Worm (Caenorhabditis elegans) whole organism, L3 larva: Measurements from ENCODE around the gene Y57G7A.5.

Experiments
- ZK546.5 ChIP-seq: sonication (generic microtip); optimal IDR thresholded peaks from 2 replicates; lab custom pipeline; 2017; ENCODE audit warnings: missing biosample characterization, missing genetic modification characterization
- aly-2 ChIP-seq: fragments of 150-350 bp; optimal IDR thresholded peaks from 2 replicates; lab custom pipeline; 2014; ENCODE audit warnings: missing biosample characterization, missing genetic modification characterization
- ama-1 ChIP-seq: fragments of 150-350 bp; optimal IDR thresholded peaks from 2 replicates; lab custom pipeline; 2018
- ceh-28 ChIP-seq: fragments of 150-350 bp; optimal IDR thresholded peaks from 2 replicates; lab custom pipeline; 2014; ENCODE audit warnings: missing biosample characterization, missing genetic modification reagents, missing genetic modification characterization
- ceh-82 ChIP-seq: fragments of 150-350 bp; optimal IDR thresholded peaks from 2 replicates; lab custom pipeline; 2014; ENCODE audit warnings: missing biosample characterization, missing genetic modification characterization
- egl-27 ChIP-seq: sonication (generic microtip); optimal IDR thresholded peaks from 4 replicates; lab custom pipeline; 2017; ENCODE audit warnings: missing biosample characterization, missing genetic modification reagents, missing genetic modification characterization
- egl-5 ChIP-seq: fragments of 150-350 bp; optimal IDR thresholded peaks from 2 replicates; lab custom pipeline; 2017; ENCODE audit warnings: missing biosample characterization, missing genetic modification reagents, missing genetic modification characterization, inconsistent platforms
- elt-1 ChIP-seq: fragments of 150-350 bp; optimal IDR thresholded peaks from 2 replicates; lab custom pipeline; 2014; ENCODE audit warnings: missing biosample characterization, missing genetic modification characterization
- elt-2 ChIP-seq: sonication (generic microtip); optimal IDR thresholded peaks from 2 replicates; lab custom pipeline; 2016; ENCODE audit warnings: missing genetic modification reagents, mild to moderate bottlenecking, missing genetic modification characterization, missing compliant biosample characterization
- elt-3 ChIP-seq, 3 experiments: fragments of 150-350 bp in 1 of 3; sonication (generic microtip) in 2 of 3; optimal IDR thresholded peaks; 2 replicates in 2 of 3; 4 replicates in 1 of 3; lab custom pipeline; 2014 to 2017; ENCODE audit warnings: missing biosample characterization in 3 of 3, missing genetic modification characterization in 3 of 3
- fkh-10 ChIP-seq: sonication (generic microtip); optimal IDR thresholded peaks from 2 replicates; lab custom pipeline; 2017; ENCODE audit warnings: missing biosample characterization, missing genetic modification reagents, missing genetic modification characterization
- fkh-2 ChIP-seq: fragments of 150-350 bp; optimal IDR thresholded peaks from 2 replicates; lab custom pipeline; 2014; ENCODE audit warnings: missing biosample characterization, missing genetic modification reagents, missing genetic modification characterization
- fos-1 ChIP-seq: fragments of 150-350 bp; optimal IDR thresholded peaks from 2 replicates; lab custom pipeline; 2014; ENCODE audit warnings: missing biosample characterization, missing genetic modification characterization
- hmg-11 ChIP-seq: sonication (generic microtip); optimal IDR thresholded peaks from 2 replicates; lab custom pipeline; 2016; ENCODE audit warnings: missing genetic modification characterization, missing compliant biosample characterization
- jun-1 ChIP-seq: fragments of 150-350 bp; optimal IDR thresholded peaks from 2 replicates; lab custom pipeline; 2014; ENCODE audit warnings: missing biosample characterization, missing genetic modification reagents, missing genetic modification characterization
- lin-15B ChIP-seq: fragments of 150-350 bp; optimal IDR thresholded peaks from 2 replicates; lab custom pipeline; 2014; ENCODE audit warnings: missing biosample characterization, missing genetic modification characterization
- lin-39 ChIP-seq: fragments of 150-350 bp; optimal IDR thresholded peaks from 2 replicates; lab custom pipeline; 2018; ENCODE audit warnings: missing biosample characterization, missing genetic modification reagents, missing genetic modification characterization
- lsy-12 ChIP-seq: sonication (generic microtip); optimal IDR thresholded peaks from 2 replicates; lab custom pipeline; 2016; ENCODE audit warnings: mild to moderate bottlenecking, missing genetic modification characterization, missing compliant biosample characterization
- mml-1 ChIP-seq: fragments of 150-350 bp; sonication (generic microtip); optimal IDR thresholded peaks from 3 replicates; lab custom pipeline; 2014; ENCODE audit warnings: missing biosample characterization, missing genetic modification characterization
- nfya-1 ChIP-seq: sonication (generic microtip); optimal IDR thresholded peaks from 2 replicates; lab custom pipeline; 2017; ENCODE audit warnings: missing genetic modification characterization, mild to moderate bottlenecking, missing compliant biosample characterization, antibody characterized with exemption, moderate library complexity; ENCODE audit not compliant: insufficient read depth
- nhr-237 ChIP-seq: fragments of 150-350 bp; optimal IDR thresholded peaks from 2 replicates; lab custom pipeline; 2014; ENCODE audit warnings: missing biosample characterization, missing genetic modification characterization
- nhr-67 ChIP-seq: fragments of 150-350 bp; optimal IDR thresholded peaks from 2 replicates; lab custom pipeline; 2014; ENCODE audit warnings: missing biosample characterization, missing genetic modification characterization
- nhr-76 ChIP-seq: fragments of 150-350 bp; sonication (generic microtip); optimal IDR thresholded peaks from 5 replicates; lab custom pipeline; 2014; ENCODE audit warnings: missing biosample characterization, missing genetic modification characterization
- pha-4 ChIP-seq: fragments of 150-350 bp; optimal IDR thresholded peaks from 2 replicates; lab custom pipeline; 2014; ENCODE audit warnings: missing biosample characterization, missing genetic modification reagents, missing genetic modification characterization
- pqm-1 ChIP-seq: fragments of 150-350 bp; optimal IDR thresholded peaks from 2 replicates; lab custom pipeline; 2017; ENCODE audit warnings: missing biosample characterization, missing genetic modification characterization, inconsistent platforms
- sea-2 ChIP-seq: fragments of 150-350 bp; sonication (generic microtip); optimal IDR thresholded peaks from 4 replicates; lab custom pipeline; 2014; ENCODE audit warnings: missing biosample characterization, missing genetic modification reagents, missing genetic modification characterization
- skn-1 ChIP-seq: fragments of 150-350 bp; optimal IDR thresholded peaks from 2 replicates; lab custom pipeline; 2014; ENCODE audit warnings: missing biosample characterization, missing genetic modification characterization
- snpc-4 ChIP-seq: fragments of 150-350 bp; optimal IDR thresholded peaks from 2 replicates; lab custom pipeline; 2014; ENCODE audit warnings: missing biosample characterization, missing genetic modification characterization
- tbx-2 ChIP-seq: sonication (generic microtip); optimal IDR thresholded peaks from 2 replicates; lab custom pipeline; 2016; ENCODE audit warnings: mild to moderate bottlenecking, missing genetic modification characterization, missing compliant biosample characterization
- unc-39 ChIP-seq: sonication (generic microtip); optimal IDR thresholded peaks from 4 replicates; lab custom pipeline; 2017; ENCODE audit warnings: missing biosample characterization, missing genetic modification characterization
- zag-1 ChIP-seq: fragments of 150-350 bp; optimal IDR thresholded peaks from 2 replicates; lab custom pipeline; 2014; ENCODE audit warnings: missing biosample characterization, missing genetic modification characterization
- ztf-4 ChIP-seq: fragments of 150-350 bp; optimal IDR thresholded peaks from 2 replicates; lab custom pipeline; 2014; ENCODE audit warnings: missing biosample characterization, missing genetic modification characterization

The Y57G7A.5 gene

DNA sequence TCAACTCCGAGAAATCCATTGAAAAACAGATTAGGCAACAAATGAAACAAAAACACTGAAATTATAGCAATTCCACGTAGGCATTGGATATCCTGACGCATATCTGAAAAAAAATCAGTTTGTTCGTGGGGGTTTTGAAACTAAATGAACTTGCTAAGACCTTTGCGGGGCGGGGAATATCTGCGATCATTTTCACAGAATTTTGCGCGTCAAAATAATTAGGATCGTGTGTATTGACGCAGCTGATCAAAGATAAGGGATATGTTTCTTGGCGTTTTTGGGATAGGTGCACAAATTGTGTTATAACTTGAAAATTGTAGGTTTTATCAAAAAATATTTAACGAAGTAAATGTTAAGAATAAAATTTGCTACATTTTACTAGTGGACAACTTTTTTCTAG, 8.5 kb downstream of the Y57G7A.5 start, which contains the start of gene oac-30:
oac-30 (minus strand) TSS at position 101 of the 400 bp plus-strand sequence.
- TF ChIP-seq egl-27 (tag; lab: Kevin White, UChicago) (no peak), nfya-1 (tag; lab: Kevin White, UChicago) (no peak), fkh-10 (GFP tag; lab: Kevin White, UChicago) (no peak)

DNA sequence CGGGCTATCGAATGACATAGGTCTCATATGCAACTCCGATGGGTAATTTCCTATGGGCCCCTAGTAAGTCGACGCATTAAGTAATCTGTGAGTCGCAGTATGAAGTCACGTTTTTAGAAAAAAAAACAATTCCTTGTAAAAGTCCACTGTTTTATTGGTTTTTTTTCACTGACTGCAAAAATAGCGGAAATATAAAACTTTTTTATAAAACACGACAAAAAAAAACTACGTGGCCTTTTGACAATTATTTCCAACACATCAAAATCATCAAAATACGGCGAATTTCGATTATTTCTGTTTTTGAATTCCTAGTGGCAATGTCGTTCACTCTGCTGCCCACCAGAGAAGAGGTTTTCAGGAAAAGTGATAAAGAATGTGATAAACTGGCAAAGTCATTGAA, 16.7 kb downstream of the Y57G7A.5 start, which contains the start of gene clpr-2:
clpr-2 (plus strand) TSS at position 301 of the 400 bp plus-strand sequence.
- TF ChIP-seq pha-4 (tag; lab: Kevin White, UChicago) (no peak), elt-3 (tag; optimal IDR thresholded peaks at IDR 0.05; lab: Kevin White, UChicago) (no peak), hmg-11 (no peak), egl-5 (tag; lab: Kevin White, UChicago) (no peak), pqm-1 (tag; lab: Kevin White, UChicago) (no peak), snpc-4 (no peak), lin-39 (tag; lab: Kevin White, UChicago) (no peak), tbx-2 (tag; lab: Kevin White, UChicago) (no peak), ceh-82 (tag; lab: Kevin White, UChicago) (no peak)

DNA sequence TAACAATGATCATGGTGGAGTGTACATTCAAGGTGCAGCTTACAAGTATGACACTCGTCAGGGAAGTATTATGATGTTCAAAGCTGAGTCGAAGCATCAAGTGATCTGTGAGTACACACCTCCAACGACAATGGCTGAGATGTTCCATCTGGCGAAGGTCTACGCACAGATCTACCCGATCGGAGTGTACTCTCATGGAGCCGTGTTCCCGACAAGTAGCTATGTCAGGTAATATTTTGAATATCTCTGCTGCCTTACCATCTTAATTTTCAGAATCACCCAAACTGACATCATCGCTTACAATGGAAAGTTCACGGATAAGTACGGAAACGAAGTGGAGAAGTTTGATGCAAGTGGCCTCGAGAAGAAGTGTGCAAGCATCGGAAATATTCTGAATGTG, 18.6 kb downstream of the Y57G7A.5 start:
- no peak for TF ChIP-seq lin-15B (tag; lab: Kevin White, UChicago)
- TF ChIP-seq, all 47 proteins: peak for 0

DNA sequence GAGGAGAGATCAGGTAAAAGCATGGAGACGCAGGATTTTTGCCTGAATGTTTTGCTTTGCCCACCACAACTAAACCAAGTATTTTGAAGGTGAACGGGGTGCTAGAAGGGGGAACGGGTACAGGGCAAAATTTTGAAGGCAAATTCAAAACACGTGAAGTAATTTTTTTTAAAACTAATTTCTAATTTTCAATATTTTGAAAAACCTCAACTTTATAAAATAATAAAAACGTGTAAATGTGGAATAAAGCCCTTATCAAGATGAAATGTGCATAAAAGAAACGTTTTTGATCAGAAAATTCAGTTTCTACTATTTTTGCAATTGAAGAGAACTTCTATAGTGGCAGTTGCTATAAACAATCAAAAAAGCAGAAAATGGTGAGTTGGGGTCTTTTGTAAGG, 19.7 kb downstream of the Y57G7A.5 start, which contains the start of gene clec-119:
clec-119 (plus strand) TSS at position 301 of the 400 bp plus-strand sequence.
- no peak for TF ChIP-seq fkh-2 (tag; lab: Kevin White, UChicago)
- no peak for TF ChIP-seq pha-4 (tag; lab: Kevin White, UChicago)
- TF ChIP-seq zag-1 (tag; lab: Kevin White, UChicago) = no peak
- no peak for TF ChIP-seq skn-1 (tag; lab: Kevin White, UChicago)
- no peak for TF ChIP-seq elt-2 (tag; lab: Kevin White, UChicago)
- TF ChIP-seq ceh-28 (tag; lab: Kevin White, UChicago) = no peak
- TF ChIP-seq egl-27 (tag; lab: Kevin White, UChicago) = no peak
- TF ChIP-seq sea-2 (GFP tag; lab: Kevin White, UChicago) = no peak
- no peak for TF ChIP-seq unc-39 (tag; lab: Kevin White, UChicago)
- TF ChIP-seq aly-2 (tag; lab: Kevin White, UChicago) = no peak
- no peak for TF ChIP-seq nhr-237 (tag; lab: Kevin White, UChicago)
- no peak for TF ChIP-seq lsy-12 (tag; lab: Kevin White, UChicago)
- TF ChIP-seq fkh-10 (GFP tag; lab: Kevin White, UChicago) = no peak
- no peak for TF ChIP-seq mml-1 (tag; lab: Kevin White, UChicago)
- TF ChIP-seq egl-5 (tag; lab: Kevin White, UChicago) = no peak
- TF ChIP-seq ama-1 = no peak
- TF ChIP-seq nhr-76 (tag; lab: Kevin White, UChicago) = no peak
- no peak for TF ChIP-seq ztf-4 (tag; lab: Kevin White, UChicago)
- no peak for TF ChIP-seq ZK546.5
- no peak for TF ChIP-seq jun-1 (tag; lab: Kevin White, UChicago)

DNA sequence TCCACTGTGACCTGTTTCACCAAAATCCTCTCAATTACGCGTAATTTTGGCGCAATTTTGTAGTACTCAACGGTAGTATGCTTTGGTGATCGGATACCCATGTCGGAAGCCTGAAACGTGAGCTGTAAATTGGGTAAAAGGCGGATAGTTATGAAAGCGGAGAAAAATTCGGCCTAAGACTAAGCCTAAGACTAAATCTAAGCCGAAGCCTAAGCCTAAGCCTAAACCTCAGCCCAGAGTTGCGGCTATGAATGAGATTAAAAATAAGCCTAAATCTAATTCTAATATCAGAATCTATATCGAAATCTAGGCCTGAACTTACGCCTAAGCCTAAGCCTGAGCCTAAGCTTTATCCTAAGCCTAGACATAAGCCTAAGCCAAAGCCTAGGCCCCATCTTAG, 23.1 kb downstream of the Y57G7A.5 start, which contains the start of gene lin-42:
lin-42 (minus strand) TSS at position 101 of the 400 bp plus-strand sequence.
- TF ChIP-seq ceh-28 (tag; lab: Kevin White, UChicago) (no peak), nhr-67 (no peak), hmg-11 (no peak), lin-15B (tag; lab: Kevin White, UChicago) (no peak), sea-2 (GFP tag; lab: Kevin White, UChicago) (no peak), fos-1 (tag; lab: Kevin White, UChicago) (no peak), zag-1 (tag; lab: Kevin White, UChicago) (no peak), ceh-82 (tag; lab: Kevin White, UChicago) (no peak), fkh-10 (GFP tag; lab: Kevin White, UChicago) (no peak), elt-3 (tag; optimal IDR thresholded peaks at IDR 0.05; lab: Kevin White, UChicago) (no peak), nhr-237 (tag; lab: Kevin White, UChicago) (no peak), nfya-1 (tag; lab: Kevin White, UChicago) (no peak), egl-5 (tag; lab: Kevin White, UChicago) (no peak), nhr-76 (tag; lab: Kevin White, UChicago) (no peak), elt-1 (tag; lab: Kevin White, UChicago) (no peak)
